Worm (Caenorhabditis elegans) whole organism, L4 larva: Measurements from ENCODE around the gene C18H9.6.

Experiments
- D1046.2 ChIP-seq: fragments of 200-800 bp; sonication (Bioruptor generic); IDR thresholded peaks from 2 replicates; pipeline ENCODE4 v1.3.6; 2022; ENCODE audit warnings: missing genetic modification characterization, missing compliant biosample characterization
- F37D6.2 ChIP-seq: sonication (generic microtip); optimal IDR thresholded peaks from 2 replicates; lab custom pipeline; 2016; ENCODE audit warnings: mild to moderate bottlenecking, missing genetic modification characterization, missing compliant biosample characterization
- F44E2.7 ChIP-seq: fragments of 200-800 bp; sonication (Bioruptor generic); IDR thresholded peaks from 2 replicates; pipeline ENCODE4 v2.1.2; 2022; ENCODE audit warnings: missing genetic modification characterization, missing compliant biosample characterization
- F49E8.2 ChIP-seq: sonication (generic microtip); optimal IDR thresholded peaks from 2 replicates; lab custom pipeline; 2016; ENCODE audit warnings: missing compliant biosample characterization, mild to moderate bottlenecking, missing genetic modification characterization, borderline replicate concordance
- R02D3.7 ChIP-seq: fragments of 150-350 bp; sonication (generic microtip); optimal IDR thresholded peaks from 3 replicates; lab custom pipeline; 2014; ENCODE audit warnings: missing biosample characterization, missing genetic modification characterization
- T26A8.4 ChIP-seq: fragments of 200-800 bp; sonication (Bioruptor generic); IDR thresholded peaks from 2 replicates; pipeline ENCODE4 v1.3.6; 2022; ENCODE audit warnings: missing genetic modification characterization, missing compliant biosample characterization
- Y5F2A.4 ChIP-seq: fragments of 200-800 bp; sonication (Bioruptor generic); optimal IDR thresholded peaks from 2 replicates; lab custom pipeline; 2018; ENCODE audit warnings: mild to moderate bottlenecking, missing genetic modification characterization, missing compliant biosample characterization
- ZK546.5 ChIP-seq, 2 experiments: sonication (generic microtip); optimal IDR thresholded peaks; 2 replicates each; lab custom pipeline; 2017; ENCODE audit warnings: missing biosample characterization in 2 of 2, missing genetic modification characterization in 2 of 2
- aha-1 ChIP-seq: fragments of 150-350 bp; peaks from one replicate; lab custom pipeline; 2014; ENCODE audit warnings: missing biosample characterization, missing genetic modification characterization
- aly-2 ChIP-seq: sonication (generic microtip); optimal IDR thresholded peaks from 2 replicates; lab custom pipeline; 2018; ENCODE audit warnings: missing biosample characterization, missing genetic modification characterization
- ama-1 ChIP-seq: fragments of 150-350 bp; optimal IDR thresholded peaks from 2 replicates; lab custom pipeline; 2014; ENCODE audit warnings: inconsistent platforms, mixed read lengths
- arid-1 ChIP-seq: fragments of 200-800 bp; sonication (Bioruptor generic); conservative IDR thresholded peaks from 2 replicates; pipeline ENCODE4 v1.3.6; 2022; ENCODE audit warnings: missing genetic modification reagents, missing genetic modification characterization, missing compliant biosample characterization
- ceh-28 ChIP-seq: fragments of 150-350 bp; optimal IDR thresholded peaks from 2 replicates; lab custom pipeline; 2014; ENCODE audit warnings: missing biosample characterization, missing genetic modification reagents, missing genetic modification characterization
- ceh-32 ChIP-seq: sonication (generic microtip); optimal IDR thresholded peaks from 2 replicates; lab custom pipeline; 2016; ENCODE audit warnings: mild to moderate bottlenecking, missing genetic modification characterization, missing compliant biosample characterization; ENCODE audit not compliant: poor library complexity
- ceh-62 ChIP-seq: sonication (generic microtip); optimal IDR thresholded peaks from 2 replicates; lab custom pipeline; 2017; ENCODE audit warnings: missing biosample characterization, missing genetic modification characterization
- daf-16 ChIP-seq, 3 experiments: sonication (generic microtip); optimal IDR thresholded peaks; 2 replicates each; lab custom pipeline; 2016 to 2017; ENCODE audit warnings: missing genetic modification characterization in 3 of 3, missing genetic modification reagents in 3 of 3, mild to moderate bottlenecking in 2 of 3, missing compliant biosample characterization in 2 of 3, missing biosample characterization in 1 of 3, moderate library complexity in 1 of 3
- daf-19 ChIP-seq: fragments of 200-800 bp; sonication (Bioruptor generic); conservative IDR thresholded peaks from 2 replicates; pipeline ENCODE4 v1.3.6; 2022; ENCODE audit warnings: missing genetic modification characterization, missing compliant biosample characterization
- dmd-9 ChIP-seq: fragments of 200-800 bp; sonication (Bioruptor generic); IDR thresholded peaks from 2 replicates; pipeline ENCODE4 v1.3.6; 2022; ENCODE audit warnings: missing genetic modification reagents, missing genetic modification characterization, missing compliant biosample characterization
- dve-1 ChIP-seq: sonication (generic microtip); optimal IDR thresholded peaks from 2 replicates; lab custom pipeline; 2017; ENCODE audit warnings: antibody characterized with exemption, mild to moderate bottlenecking, missing genetic modification characterization, missing compliant biosample characterization; ENCODE audit not compliant: insufficient read depth
- egl-27 ChIP-seq: sonication (generic microtip); optimal IDR thresholded peaks from 3 replicates; lab custom pipeline; 2017; ENCODE audit warnings: missing biosample characterization, missing genetic modification reagents, missing genetic modification characterization
- egl-43 ChIP-seq: fragments of 200-800 bp; sonication (Bioruptor generic); IDR thresholded peaks from 2 replicates; pipeline ENCODE4 v1.3.6; 2022; ENCODE audit warnings: missing genetic modification reagents, missing genetic modification characterization, missing compliant biosample characterization
- fos-1 ChIP-seq: fragments of 150-350 bp; optimal IDR thresholded peaks from 2 replicates; lab custom pipeline; 2014; ENCODE audit warnings: missing biosample characterization, missing genetic modification characterization
- gei-8 ChIP-seq: fragments of 200-800 bp; sonication (Bioruptor generic); optimal IDR thresholded peaks from 2 replicates; lab custom pipeline; 2018; ENCODE audit warnings: mild to moderate bottlenecking, missing genetic modification characterization, missing compliant biosample characterization
- hlh-11 ChIP-seq: fragments of 200-800 bp; sonication (Bioruptor generic); optimal IDR thresholded peaks from 2 replicates; lab custom pipeline; 2018; ENCODE audit warnings: mild to moderate bottlenecking, missing genetic modification characterization, missing compliant biosample characterization
- hlh-30 ChIP-seq: sonication (generic microtip); optimal IDR thresholded peaks from 2 replicates; lab custom pipeline; 2017; ENCODE audit warnings: antibody characterized with exemption, mild to moderate bottlenecking, missing genetic modification characterization, missing compliant biosample characterization; ENCODE audit not compliant: insufficient read depth
- lim-7 ChIP-seq: fragments of 200-800 bp; sonication (Bioruptor generic); IDR thresholded peaks from 2 replicates; pipeline ENCODE4 v1.3.6; 2022; ENCODE audit warnings: missing genetic modification characterization, missing compliant biosample characterization
- lin-1 ChIP-seq: fragments of 200-800 bp; sonication (Bioruptor generic); IDR thresholded peaks from 2 replicates; pipeline ENCODE4 v1.3.6; 2022; ENCODE audit warnings: missing genetic modification reagents, missing genetic modification characterization, missing compliant biosample characterization
- lin-13 ChIP-seq: fragments of 150-350 bp; optimal IDR thresholded peaks from 2 replicates; lab custom pipeline; 2014; ENCODE audit warnings: missing biosample characterization, missing genetic modification reagents, missing genetic modification characterization
- lin-15B ChIP-seq: fragments of 150-350 bp; sonication (generic microtip); optimal IDR thresholded peaks from 3 replicates; lab custom pipeline; 2014; ENCODE audit warnings: missing biosample characterization, missing genetic modification characterization
- lin-38 ChIP-seq: fragments of 200-800 bp; sonication (Bioruptor generic); IDR thresholded peaks from 2 replicates; pipeline ENCODE4 v1.3.6; 2022; ENCODE audit warnings: missing genetic modification reagents, missing genetic modification characterization, missing compliant biosample characterization
- lin-39 ChIP-seq: fragments of 150-350 bp; optimal IDR thresholded peaks from 2 replicates; lab custom pipeline; 2014; ENCODE audit warnings: missing biosample characterization, missing genetic modification reagents, missing genetic modification characterization
- mdt-29 ChIP-seq: fragments of 200-800 bp; sonication (Bioruptor generic); IDR thresholded peaks from 2 replicates; pipeline ENCODE4 v1.3.6; 2022; ENCODE audit warnings: missing genetic modification reagents, missing genetic modification characterization, missing compliant biosample characterization
- mep-1 ChIP-seq: fragments of 150-350 bp; sonication (generic microtip); optimal IDR thresholded peaks from 3 replicates; lab custom pipeline; 2014; ENCODE audit warnings: missing biosample characterization, missing genetic modification characterization
- mxl-2 ChIP-seq: fragments of 200-800 bp; sonication (Bioruptor generic); conservative IDR thresholded peaks from 2 replicates; pipeline ENCODE4 v1.3.6; 2022; ENCODE audit warnings: missing genetic modification reagents, missing genetic modification characterization, missing compliant biosample characterization
- mxl-3 ChIP-seq: fragments of 200-800 bp; sonication (Bioruptor generic); optimal IDR thresholded peaks from 2 replicates; lab custom pipeline; 2018; ENCODE audit warnings: mild to moderate bottlenecking, missing genetic modification characterization, missing compliant biosample characterization
- nhr-102 ChIP-seq: sonication (generic microtip); optimal IDR thresholded peaks from 2 replicates; lab custom pipeline; 2016; ENCODE audit warnings: mild to moderate bottlenecking, missing genetic modification characterization, moderate library complexity, missing compliant biosample characterization
- nhr-237 ChIP-seq: sonication (generic microtip); optimal IDR thresholded peaks from 2 replicates; lab custom pipeline; 2017; ENCODE audit warnings: missing biosample characterization, missing genetic modification characterization
- nhr-28 ChIP-seq: fragments of 150-350 bp; optimal IDR thresholded peaks from 2 replicates; lab custom pipeline; 2014; ENCODE audit warnings: missing biosample characterization, missing genetic modification characterization
- nhr-41 ChIP-seq: fragments of 200-800 bp; sonication (Bioruptor generic); IDR thresholded peaks from 2 replicates; pipeline ENCODE4 v1.3.6; 2022; ENCODE audit warnings: missing genetic modification reagents, missing genetic modification characterization, missing compliant biosample characterization
- nhr-6 ChIP-seq: fragments of 150-350 bp; optimal IDR thresholded peaks from 2 replicates; lab custom pipeline; 2014; ENCODE audit warnings: missing biosample characterization, missing genetic modification characterization
- nhr-77 ChIP-seq: fragments of 150-350 bp; optimal IDR thresholded peaks from 2 replicates; lab custom pipeline; 2014; ENCODE audit warnings: missing biosample characterization, missing genetic modification characterization
- pqm-1 ChIP-seq: sonication (generic microtip); optimal IDR thresholded peaks from 2 replicates; lab custom pipeline; 2017; ENCODE audit warnings: missing biosample characterization, missing genetic modification characterization
- skn-1 ChIP-seq: fragments of 150-350 bp; optimal IDR thresholded peaks from 2 replicates; lab custom pipeline; 2014; ENCODE audit warnings: missing biosample characterization, missing genetic modification characterization
- tra-1 ChIP-seq: fragments of 200-800 bp; sonication (Bioruptor generic); IDR thresholded peaks from 2 replicates; pipeline ENCODE4 v1.3.6; 2022; ENCODE audit warnings: missing genetic modification reagents, missing genetic modification characterization, missing compliant biosample characterization
- unc-130 ChIP-seq: sonication (generic microtip); optimal IDR thresholded peaks from 2 replicates; lab custom pipeline; 2016; ENCODE audit warnings: missing genetic modification reagents, missing genetic modification characterization, missing compliant biosample characterization
- unc-39 ChIP-seq: sonication (generic microtip); optimal IDR thresholded peaks from 2 replicates; lab custom pipeline; 2017; ENCODE audit warnings: missing biosample characterization, missing genetic modification characterization
- unc-62 ChIP-seq, 3 experiments: fragments of 150-350 bp in 1 of 3; sonication (generic microtip); optimal IDR thresholded peaks in 2 of 3; peaks in 1 of 3; 1 replicate in 1 of 3; 2 replicates in 2 of 3; lab custom pipeline; 2014 to 2017; ENCODE audit warnings: missing biosample characterization in 3 of 3, missing genetic modification characterization in 3 of 3, missing genetic modification reagents in 3 of 3, missing genotype in 1 of 3
- zag-1 ChIP-seq: fragments of 150-350 bp; optimal IDR thresholded peaks from 2 replicates; lab custom pipeline; 2014; ENCODE audit warnings: missing biosample characterization, missing genetic modification characterization
- zfp-2 ChIP-seq: sonication (generic microtip); optimal IDR thresholded peaks from 2 replicates; lab custom pipeline; 2016; ENCODE audit warnings: mild to moderate bottlenecking, missing genetic modification characterization, missing compliant biosample characterization
- zfp-3 ChIP-seq: fragments of 200-800 bp; sonication (Bioruptor generic); conservative IDR thresholded peaks from 2 replicates; pipeline ENCODE4 v1.3.6; 2022; ENCODE audit warnings: missing genetic modification reagents, missing genetic modification characterization, missing compliant biosample characterization
- zip-11 ChIP-seq: fragments of 200-800 bp; sonication (Bioruptor generic); IDR thresholded peaks from 2 replicates; pipeline ENCODE4 v1.3.6; 2022; ENCODE audit warnings: missing genetic modification characterization, missing compliant biosample characterization

Gene C18H9.6

DNA sequence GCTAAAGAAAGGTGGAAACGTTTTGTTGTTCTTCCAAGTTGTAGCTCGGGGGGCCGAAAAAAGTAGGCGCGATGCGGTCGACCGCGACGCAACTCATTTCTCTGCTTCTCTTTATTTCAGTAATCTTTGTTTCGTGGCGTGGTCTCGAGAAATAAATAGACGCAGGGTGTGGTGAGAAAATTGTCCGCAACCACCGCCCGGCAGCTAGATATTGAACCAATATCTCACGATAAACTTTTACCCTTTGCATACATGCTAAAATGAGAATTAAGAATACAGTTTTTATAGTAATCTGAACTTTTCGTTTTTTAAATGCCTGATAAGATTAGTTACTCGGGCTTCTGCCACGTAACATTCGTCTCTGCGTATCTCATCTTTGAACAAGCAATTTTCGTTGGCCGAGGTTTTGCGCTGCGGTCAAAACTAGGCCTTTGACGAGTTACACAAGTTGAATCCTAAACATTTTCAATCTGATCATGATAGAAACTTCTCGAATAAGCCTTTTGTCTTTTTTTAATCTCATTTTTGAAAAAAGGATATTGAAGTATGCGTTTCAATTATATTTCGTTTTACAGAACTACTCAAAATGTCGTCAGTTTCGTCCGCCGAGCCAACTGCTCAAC lies 17.7 kb downstream of the C18H9.6 start, which contains the start of gene gyf-1 (continued):
- no peak for TF ChIP-seq T26A8.4
- no peak for TF ChIP-seq arid-1 (GFP tag; lab: Robert Waterston, UW)
- no peak for TF ChIP-seq ZK546.5 (tag; optimal IDR thresholded peaks at IDR 0.05; lab: Kevin White, UChicago)
- no peak for TF ChIP-seq lin-15B (tag; lab: Kevin White, UChicago)
- peak in 1 of 2 experiments; percentile 33 for TF ChIP-seq unc-62 (GFP tag; optimal IDR thresholded peaks at IDR 0.05 in 1 of 2; lab: Kevin White, UChicago)
- TF ChIP-seq unc-62 (tag; optimal IDR thresholded peaks at IDR 0.05; lab: Kevin White, UChicago) = no peak
- TF ChIP-seq hlh-30 = peak; percentile 71
- no peak for TF ChIP-seq dve-1 (tag; lab: Kevin White, UChicago)
- TF ChIP-seq nhr-41 (GFP tag; lab: Robert Waterston, UW) = no peak
- no peak for TF ChIP-seq unc-39 (tag; lab: Kevin White, UChicago)
- no peak for TF ChIP-seq zfp-3
- no peak for TF ChIP-seq mxl-2 (GFP tag; lab: Robert Waterston, UW)
- no peak for TF ChIP-seq Y5F2A.4 (GFP tag; lab: Kevin White, UChicago)
- no peak for TF ChIP-seq R02D3.7 (tag; lab: Kevin White, UChicago)
- TF ChIP-seq unc-130 = no peak
- TF ChIP-seq ceh-28 = no peak
- TF ChIP-seq zag-1 = no peak
- no peak for TF ChIP-seq dmd-9 (GFP tag; lab: Robert Waterston, UW)
- peak; percentile 65 for TF ChIP-seq aha-1 (tag; lab: Kevin White, UChicago)
- TF ChIP-seq zip-11 (GFP tag; lab: Robert Waterston, UW) = no peak
- TF ChIP-seq F49E8.2 (tag; lab: Kevin White, UChicago) = no peak
- TF ChIP-seq lin-39 = no peak
- TF ChIP-seq F37D6.2 = no peak
- TF ChIP-seq nhr-237 (tag; lab: Kevin White, UChicago) = no peak
- TF ChIP-seq ceh-62 (tag; lab: Kevin White, UChicago) = no peak
- no peak for TF ChIP-seq nhr-102 (tag; lab: Kevin White, UChicago)
- no peak for TF ChIP-seq ceh-32
- no peak for TF ChIP-seq daf-19
- peak; percentile 31 for TF ChIP-seq nhr-6 (tag; lab: Kevin White, UChicago)
- TF ChIP-seq tra-1 = no peak
- no peak for TF ChIP-seq lim-7 (GFP tag; lab: Robert Waterston, UW)
- peak; percentile 79 for TF ChIP-seq mxl-3 (GFP tag; lab: Kevin White, UChicago)
- no peak for TF ChIP-seq skn-1 (tag; lab: Kevin White, UChicago)
- TF ChIP-seq lin-1 (GFP tag; lab: Robert Waterston, UW) = no peak
- TF ChIP-seq daf-16 (GFP tag; optimal IDR thresholded peaks at IDR 0.05; lab: Kevin White, UChicago) = no peak
- TF ChIP-seq daf-16 (tag; optimal IDR thresholded peaks at IDR 0.05; lab: Kevin White, UChicago) = peak; percentile 17
- TF ChIP-seq mep-1 (tag; lab: Kevin White, UChicago) = no peak
- no peak for TF ChIP-seq lin-38 (GFP tag; lab: Robert Waterston, UW)
- peak; percentile 63 for TF ChIP-seq nhr-28
- TF ChIP-seq zfp-2 (tag; lab: Kevin White, UChicago) = no peak
- no peak for TF ChIP-seq aly-2 (tag; lab: Kevin White, UChicago)
- peak; percentile 30 for TF ChIP-seq pqm-1
- TF ChIP-seq fos-1 (tag; lab: Kevin White, UChicago) = no peak
- peak; percentile 69 for TF ChIP-seq hlh-11 (tag; lab: Kevin White, UChicago)
- TF ChIP-seq ama-1 (lab: Kevin White, UChicago) = peak; percentile 19
- TF ChIP-seq F44E2.7 (GFP tag; lab: Robert Waterston, UW) = no peak
- TF ChIP-seq gei-8 (GFP tag; lab: Kevin White, UChicago) = no peak
- TF ChIP-seq D1046.2 = no peak
- no peak for TF ChIP-seq lin-13
- TF ChIP-seq nhr-77 = no peak
- TF ChIP-seq egl-43 (GFP tag; lab: Robert Waterston, UW) = no peak
- no peak for TF ChIP-seq mdt-29 (GFP tag; lab: Robert Waterston, UW)
- no peak for TF ChIP-seq egl-27
